Worm (Caenorhabditis elegans): ENCODE measurements around the gene ufc-1.
A peak's percentile ranks its signal among the peaks of the same experiment; 100 is the strongest.

Gene ufc-1

DNA sequence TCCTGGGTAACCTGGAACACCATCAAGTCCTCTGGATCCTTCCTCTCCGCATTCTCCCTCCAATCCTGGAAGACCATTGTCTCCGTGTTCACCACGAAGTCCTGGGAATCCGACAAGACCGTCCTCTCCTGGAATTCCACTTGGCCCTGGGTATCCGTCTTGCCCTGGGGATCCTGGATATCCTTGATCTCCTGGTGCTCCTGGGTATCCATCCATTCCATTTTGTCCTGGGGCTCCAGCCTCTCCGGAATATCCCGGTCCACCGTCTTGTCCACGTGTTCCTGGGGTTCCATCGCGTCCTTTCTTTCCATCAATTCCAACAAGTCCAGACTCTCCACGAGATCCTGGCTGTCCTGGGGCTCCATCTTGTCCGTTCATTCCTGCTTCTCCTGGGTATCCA is 8.7 kb downstream of the ufc-1 start:
- TF ChIP-seq hmg-4 (GFP tag; optimal IDR thresholded peaks at IDR 0.05): no peak
- 0 out of 2 replicates have a peak, but pooled peaks have one; percentile 13 for TF ChIP-seq sea-1 (GFP tag; conservative IDR thresholded peaks at IDR 0.05)

- no peak for TF ChIP-seq flt-1 (GFP tag; IDR thresholded peaks at IDR 0.05)
- no peak for TF ChIP-seq B0310.2 (tag; optimal IDR thresholded peaks at IDR 0.05)
- no peak for TF ChIP-seq hnd-1 (tag; optimal IDR thresholded peaks at IDR 0.05)
- TF ChIP-seq F13C5.2 (tag; optimal IDR thresholded peaks at IDR 0.05): no peak
- no peak for TF ChIP-seq scrt-1 (GFP tag; IDR thresholded peaks at IDR 0.05)
- no peak for TF ChIP-seq hmg-4 (GFP tag; optimal IDR thresholded peaks at IDR 0.05)
- no peak for TF ChIP-seq ama-1 (optimal IDR thresholded peaks at IDR 0.05)
- TF ChIP-seq aly-1 (tag; optimal IDR thresholded peaks at IDR 0.05): no peak
- TF ChIP-seq sea-1 (GFP tag; conservative IDR thresholded peaks at IDR 0.05): no peak
- TF ChIP-seq tbx-37 (GFP tag; conservative IDR thresholded peaks at IDR 0.05): no peak
- TF ChIP-seq tra-4 (tag; optimal IDR thresholded peaks at IDR 0.05): no peak
- TF ChIP-seq pes-1 (GFP tag; IDR thresholded peaks at IDR 0.05): no peak
- no peak for TF ChIP-seq ceh-36 (tag; optimal IDR thresholded peaks at IDR 0.05)
- TF ChIP-seq ets-7 (tag; optimal IDR thresholded peaks at IDR 0.05): no peak
- TF ChIP-seq tbx-11 (GFP tag; IDR thresholded peaks at IDR 0.05): no peak
- TF ChIP-seq hmbx-1 (tag; optimal IDR thresholded peaks at IDR 0.05): no peak
- TF ChIP-seq ceh-13 (GFP tag; optimal IDR thresholded peaks at IDR 0.05): no peak
These were observed 13.0 kb downstream of the ufc-1 start, which contains the start of gene emb-9 for ce11 chrIII:9344347-9344746. TSS of gene emb-9 (minus strand) at chrIII:9344447.

ce11 chrIII:9346114-9346513 is 14.8 kb downstream of the ufc-1 start:
- no peak for TF ChIP-seq F13C5.2 (tag; optimal IDR thresholded peaks at IDR 0.05)
- TF ChIP-seq tbx-11 (GFP tag; IDR thresholded peaks at IDR 0.05): no peak
- TF ChIP-seq tbx-37 (GFP tag; conservative IDR thresholded peaks at IDR 0.05): no peak
- no peak for TF ChIP-seq hnd-1 (tag; optimal IDR thresholded peaks at IDR 0.05)
- no peak for TF ChIP-seq flt-1 (GFP tag; IDR thresholded peaks at IDR 0.05)
- no peak for TF ChIP-seq ceh-36 (tag; optimal IDR thresholded peaks at IDR 0.05)
- TF ChIP-seq ets-7 (tag; optimal IDR thresholded peaks at IDR 0.05): no peak
- no peak for TF ChIP-seq B0310.2 (tag; optimal IDR thresholded peaks at IDR 0.05)
- TF ChIP-seq tra-4 (tag; optimal IDR thresholded peaks at IDR 0.05): no peak
- TF ChIP-seq hmg-4 (GFP tag; optimal IDR thresholded peaks at IDR 0.05): no peak
- no peak for TF ChIP-seq sea-1 (GFP tag; conservative IDR thresholded peaks at IDR 0.05)
- TF ChIP-seq hmbx-1 (tag; optimal IDR thresholded peaks at IDR 0.05): no peak
- no peak for TF ChIP-seq scrt-1 (GFP tag; IDR thresholded peaks at IDR 0.05)
- no peak for TF ChIP-seq ceh-13 (GFP tag; optimal IDR thresholded peaks at IDR 0.05)
- TF ChIP-seq ama-1 (optimal IDR thresholded peaks at IDR 0.05): no peak
- no peak for TF ChIP-seq aly-1 (tag; optimal IDR thresholded peaks at IDR 0.05)
- TF ChIP-seq pes-1 (GFP tag; IDR thresholded peaks at IDR 0.05): no peak

- TF ChIP-seq tbx-11 (GFP tag; IDR thresholded peaks at IDR 0.05): no peak
- no peak for TF ChIP-seq hmbx-1 (tag; optimal IDR thresholded peaks at IDR 0.05)
- no peak for TF ChIP-seq ets-7 (tag; optimal IDR thresholded peaks at IDR 0.05)
- TF ChIP-seq hmg-4 (GFP tag; optimal IDR thresholded peaks at IDR 0.05): no peak
- no peak for TF ChIP-seq pes-1 (GFP tag; IDR thresholded peaks at IDR 0.05)
- TF ChIP-seq tra-4 (tag; optimal IDR thresholded peaks at IDR 0.05): no peak
These were observed 15.4 kb downstream of the ufc-1 start for ce11 chrIII:9346722-9347121.

DNA sequence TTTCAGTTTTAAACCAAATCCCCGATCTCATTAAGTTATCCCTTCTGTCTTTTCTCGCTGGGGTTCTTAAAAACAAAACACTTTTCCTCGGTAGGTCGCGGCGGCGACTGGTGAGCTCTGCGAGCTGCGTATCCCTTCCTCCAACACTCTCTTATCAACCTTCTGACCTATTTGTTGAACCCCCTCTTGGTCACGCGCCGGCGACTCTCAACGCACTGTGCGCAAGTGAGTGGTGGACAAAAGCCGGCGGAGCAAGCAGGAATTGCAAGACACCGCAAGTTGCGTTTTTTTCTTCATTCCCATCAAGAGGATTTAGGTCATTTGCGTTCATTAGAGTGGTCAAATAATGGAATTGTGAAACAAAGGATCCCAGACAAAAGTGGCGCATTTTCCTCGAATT is 22.5 kb downstream of the ufc-1 start:
- TF ChIP-seq ama-1 (optimal IDR thresholded peaks at IDR 0.05): no peak
- no peak for TF ChIP-seq F13C5.2 (tag; optimal IDR thresholded peaks at IDR 0.05)
- TF ChIP-seq tbx-37 (GFP tag; conservative IDR thresholded peaks at IDR 0.05): no peak
- no peak for TF ChIP-seq ceh-13 (GFP tag; optimal IDR thresholded peaks at IDR 0.05)
- no peak for TF ChIP-seq tbx-11 (GFP tag; IDR thresholded peaks at IDR 0.05)
- no peak for TF ChIP-seq B0310.2 (tag; optimal IDR thresholded peaks at IDR 0.05)
- TF ChIP-seq ets-7 (tag; optimal IDR thresholded peaks at IDR 0.05): no peak
- TF ChIP-seq scrt-1 (GFP tag; IDR thresholded peaks at IDR 0.05): no peak
- no peak for TF ChIP-seq hmg-4 (GFP tag; optimal IDR thresholded peaks at IDR 0.05)
- TF ChIP-seq flt-1 (GFP tag; IDR thresholded peaks at IDR 0.05): no peak
- TF ChIP-seq aly-1 (tag; optimal IDR thresholded peaks at IDR 0.05): no peak
- no peak for TF ChIP-seq hnd-1 (tag; optimal IDR thresholded peaks at IDR 0.05)
- no peak for TF ChIP-seq pes-1 (GFP tag; IDR thresholded peaks at IDR 0.05)
- TF ChIP-seq sea-1 (GFP tag; conservative IDR thresholded peaks at IDR 0.05): no peak
- no peak for TF ChIP-seq ceh-36 (tag; optimal IDR thresholded peaks at IDR 0.05)
- no peak for TF ChIP-seq hmbx-1 (tag; optimal IDR thresholded peaks at IDR 0.05)
- no peak for TF ChIP-seq tra-4 (tag; optimal IDR thresholded peaks at IDR 0.05)

DNA sequence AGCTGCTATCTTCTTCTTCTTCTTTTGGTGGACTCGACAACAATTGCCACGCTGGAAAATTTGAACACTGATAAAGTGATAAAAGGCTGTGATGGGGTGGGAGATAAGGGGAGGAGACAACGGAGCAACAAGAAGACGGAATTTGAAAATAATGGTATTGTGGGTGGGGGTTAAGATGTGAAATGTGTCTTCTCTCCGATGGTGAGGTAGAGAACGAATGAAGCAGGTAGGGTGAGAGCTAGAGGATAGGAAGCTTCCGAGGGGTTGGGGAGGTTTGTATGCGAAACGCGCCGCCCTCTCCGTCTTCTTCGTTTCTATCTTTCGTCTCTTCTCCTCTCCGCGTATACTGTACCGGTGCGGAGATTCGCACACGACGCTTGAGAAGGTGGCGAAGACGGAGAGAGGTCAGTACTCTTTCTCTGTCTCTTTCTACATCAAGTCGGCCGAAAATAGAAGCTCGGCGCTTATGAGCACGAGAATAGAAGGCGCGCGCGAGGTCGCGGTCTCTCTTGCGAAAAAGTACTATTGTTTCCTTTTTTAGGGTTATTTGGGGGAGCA is 24.2 kb downstream of the ufc-1 start, which contains the start of gene chtb-1:
Gene chtb-1, minus strand, starts transcription at position 51 of the 558 bp plus-strand sequence.
- TF ChIP-seq F13C5.2 (tag; optimal IDR thresholded peaks at IDR 0.05) (no peak), sea-1 (GFP tag; conservative IDR thresholded peaks at IDR 0.05) (no peak), pes-1 (GFP tag; IDR thresholded peaks at IDR 0.05) (no peak), B0310.2 (tag; optimal IDR thresholded peaks at IDR 0.05) (no peak), hnd-1 (tag; optimal IDR thresholded peaks at IDR 0.05) (no peak), hmg-4 (GFP tag; optimal IDR thresholded peaks at IDR 0.05) (no peak), tbx-11 (GFP tag; IDR thresholded peaks at IDR 0.05) (no peak), tra-4 (tag; optimal IDR thresholded peaks at IDR 0.05) (no peak), aly-1 (tag; optimal IDR thresholded peaks at IDR 0.05) (no peak), scrt-1 (GFP tag; IDR thresholded peaks at IDR 0.05) (no peak), tbx-37 (GFP tag; conservative IDR thresholded peaks at IDR 0.05) (no peak), ets-7 (tag; optimal IDR thresholded peaks at IDR 0.05) (no peak), hmbx-1 (tag; optimal IDR thresholded peaks at IDR 0.05) (no peak), flt-1 (GFP tag; IDR thresholded peaks at IDR 0.05) (no peak), ceh-13 (GFP tag; optimal IDR thresholded peaks at IDR 0.05) (no peak), ceh-36 (tag; optimal IDR thresholded peaks at IDR 0.05) (no peak), ama-1 (optimal IDR thresholded peaks at IDR 0.05) (no peak)

DNA sequence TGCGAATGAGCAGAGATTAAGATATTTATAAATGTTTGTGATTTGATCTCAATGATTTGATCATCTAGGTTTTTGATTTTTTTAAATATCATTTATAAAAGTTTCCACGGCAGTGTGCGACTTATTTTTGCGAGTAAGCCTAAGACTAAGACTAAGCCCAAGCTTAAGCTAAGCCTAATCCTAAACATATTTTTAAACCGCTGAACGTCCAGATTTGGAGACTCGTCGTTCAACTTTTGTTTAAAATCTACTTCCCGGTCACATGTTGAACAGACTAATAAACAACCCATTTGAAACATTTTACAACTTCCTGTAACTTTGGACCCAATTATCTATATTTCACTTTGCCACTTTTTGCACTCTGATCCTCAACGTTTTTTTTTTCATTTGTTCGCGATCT is 27.7 kb downstream of the ufc-1 start, which contains the start of gene K04H4.5:
Gene K04H4.5, plus strand, starts transcription at position 301 of the 400 bp plus-strand sequence.
- TF ChIP-seq ceh-13 (GFP tag; optimal IDR thresholded peaks at IDR 0.05): no peak
- no peak for TF ChIP-seq tra-4 (tag; optimal IDR thresholded peaks at IDR 0.05)
- TF ChIP-seq scrt-1 (GFP tag; IDR thresholded peaks at IDR 0.05): no peak
- no peak for TF ChIP-seq tbx-11 (GFP tag; IDR thresholded peaks at IDR 0.05)
- no peak for TF ChIP-seq flt-1 (GFP tag; IDR thresholded peaks at IDR 0.05)
- TF ChIP-seq ets-7 (tag; optimal IDR thresholded peaks at IDR 0.05): no peak
- TF ChIP-seq pes-1 (GFP tag; IDR thresholded peaks at IDR 0.05): no peak
- no peak for TF ChIP-seq B0310.2 (tag; optimal IDR thresholded peaks at IDR 0.05)
- TF ChIP-seq sea-1 (GFP tag; conservative IDR thresholded peaks at IDR 0.05): no peak
- no peak for TF ChIP-seq tbx-37 (GFP tag; conservative IDR thresholded peaks at IDR 0.05)
- no peak for TF ChIP-seq F13C5.2 (tag; optimal IDR thresholded peaks at IDR 0.05)
- no peak for TF ChIP-seq ceh-36 (tag; optimal IDR thresholded peaks at IDR 0.05)

Measured in whole organism, early embryonic.